Fruit fly (Drosophila melanogaster): Measurements from ENCODE around the gene CG14903.

CG14903 gene

dm6 chr3R:16573483-16574145 is at the start of gene CG14903:
CG14903 (minus strand) TSS chr3R:16573752.
- TF ChIP-seq CG17801 (GFP tag; optimal IDR thresholded peaks at IDR 0.05; ENCODE audit: partially characterized antibody): no peak

dm6 chr3R:16620478-16620877 is 46.9 kb upstream of the CG14903 start, which contains the start of gene CG14893:
CG14893 (plus strand) TSS chr3R:16620778.
- no peak for TF ChIP-seq CG17801 (GFP tag; optimal IDR thresholded peaks at IDR 0.05; ENCODE audit: partially characterized antibody)

dm6 chr3R:16617650-16618049 is 44.1 kb upstream of the CG14903 start, which contains the start of gene CG17560:
CG17560 (plus strand) TSS chr3R:16617950.
- no peak for TF ChIP-seq CG17801 (GFP tag; optimal IDR thresholded peaks at IDR 0.05; ENCODE audit: partially characterized antibody)

- no peak for TF ChIP-seq CG17801 (GFP tag; optimal IDR thresholded peaks at IDR 0.05; ENCODE audit: partially characterized antibody)
Measured at dm6 chr3R:16615009-16615408, 41.5 kb upstream of the CG14903 start, which contains the start of gene CG17562. CG17562 (plus strand) TSS chr3R:16615309.

dm6 chr3R:16614241-16614640 is 40.7 kb upstream of the CG14903 start, which contains the start of gene CG10340:
CG10340 (minus strand) TSS chr3R:16614391.
- no peak for TF ChIP-seq CG17801 (GFP tag; optimal IDR thresholded peaks at IDR 0.05; ENCODE audit: partially characterized antibody)

dm6 chr3R:16613300-16613699 is 39.7 kb upstream of the CG14903 start, which contains the start of gene CG12783:
CG12783 (minus strand) TSS chr3R:16613400.
- TF ChIP-seq CG17801 (GFP tag; optimal IDR thresholded peaks at IDR 0.05; ENCODE audit: partially characterized antibody): no peak

- no peak for TF ChIP-seq CG17801 (GFP tag; optimal IDR thresholded peaks at IDR 0.05; ENCODE audit: partially characterized antibody)
Measured at dm6 chr3R:16611240-16611639, 37.7 kb upstream of the CG14903 start.

dm6 chr3R:16608920-16609319 is 35.4 kb upstream of the CG14903 start, which contains the start of gene NPF:
NPF (plus strand) TSS chr3R:16609220.
- no peak for TF ChIP-seq CG17801 (GFP tag; optimal IDR thresholded peaks at IDR 0.05; ENCODE audit: partially characterized antibody)

- no peak for TF ChIP-seq CG17801 (GFP tag; optimal IDR thresholded peaks at IDR 0.05; ENCODE audit: partially characterized antibody)
Measured at dm6 chr3R:16605929-16606328, 32.4 kb upstream of the CG14903 start.

dm6 chr3R:16604715-16605114 is 31.2 kb upstream of the CG14903 start, which contains the start of gene CG10345:
CG10345 (minus strand) TSS chr3R:16604861.
- no peak for TF ChIP-seq CG17801 (GFP tag; optimal IDR thresholded peaks at IDR 0.05; ENCODE audit: partially characterized antibody)

dm6 chr3R:16600735-16601134 is 27.2 kb upstream of the CG14903 start:
- TF ChIP-seq CG17801 (GFP tag; optimal IDR thresholded peaks at IDR 0.05; ENCODE audit: partially characterized antibody): no peak

dm6 chr3R:16599647-16600046 is 26.1 kb upstream of the CG14903 start:
- TF ChIP-seq CG17801 (GFP tag; optimal IDR thresholded peaks at IDR 0.05; ENCODE audit: partially characterized antibody): no peak

- no peak for TF ChIP-seq CG17801 (GFP tag; optimal IDR thresholded peaks at IDR 0.05; ENCODE audit: partially characterized antibody)
Measured at dm6 chr3R:16594961-16595360, 21.4 kb upstream of the CG14903 start.

dm6 chr3R:16594056-16594858 is 20.7 kb upstream of the CG14903 start, which contains the start of gene CG14892:
CG14892 (plus strand) TSS chr3R:16594414.
- no peak for TF ChIP-seq CG17801 (GFP tag; optimal IDR thresholded peaks at IDR 0.05; ENCODE audit: partially characterized antibody)

- TF ChIP-seq CG17801 (GFP tag; optimal IDR thresholded peaks at IDR 0.05; ENCODE audit: partially characterized antibody): no peak
Measured at dm6 chr3R:16591407-16591806, 17.9 kb upstream of the CG14903 start.

dm6 chr3R:16583605-16584004 is 10.1 kb upstream of the CG14903 start, which contains the start of gene Scp2:
Scp2 (minus strand) TSS chr3R:16583663.
- no peak for TF ChIP-seq CG17801 (GFP tag; optimal IDR thresholded peaks at IDR 0.05; ENCODE audit: partially characterized antibody)
